Fruit fly (Drosophila melanogaster) whole organism, pupa: ENCODE data around the gene O-fut2.

Experiments
- CG10348 ChIP-seq: fragments of 200-800 bp; sonication (Bioruptor generic); IDR thresholded peaks from 2 replicates; pipeline ENCODE4 v1.3.6; 2022; ENCODE audit warnings: missing biosample characterization, missing genetic modification characterization
- CG12605 ChIP-seq: fragments of 200-800 bp; sonication (Bioruptor generic); IDR thresholded peaks from 2 replicates; pipeline ENCODE4 v1.3.6; 2022; ENCODE audit warnings: missing biosample characterization, missing genetic modification characterization
- CG13204 ChIP-seq: fragments of 200-800 bp; sonication (Bioruptor generic); optimal IDR thresholded peaks from 2 replicates; lab custom pipeline; 2018; ENCODE audit warnings: missing biosample characterization, mild to moderate bottlenecking, missing genetic modification characterization, moderate library complexity
- CG14655 ChIP-seq: fragments of 200-800 bp; sonication (Bioruptor generic); optimal IDR thresholded peaks from 3 replicates; lab custom pipeline; 2017; ENCODE audit warnings: mild to moderate bottlenecking, missing biosample characterization, missing genetic modification reagents, missing genetic modification characterization
- CG15710 ChIP-seq: fragments of 200-800 bp; sonication (Bioruptor generic); optimal IDR thresholded peaks from 2 replicates; lab custom pipeline; 2018; ENCODE audit warnings: missing biosample characterization, mild to moderate bottlenecking, missing genetic modification characterization, moderate library complexity
- CG17806 ChIP-seq: fragments of 200-800 bp; sonication (Bioruptor generic); optimal IDR thresholded peaks from 2 replicates; lab custom pipeline; 2018; ENCODE audit warnings: missing biosample characterization, mild to moderate bottlenecking, missing genetic modification characterization, moderate library complexity
- CG32121 ChIP-seq: fragments of 200-800 bp; sonication (Bioruptor generic); IDR thresholded peaks from 2 replicates; pipeline ENCODE4 v1.3.6; 2022; ENCODE audit warnings: missing biosample characterization, missing genetic modification characterization
- CG34367 ChIP-seq: fragments of 200-800 bp; sonication (Bioruptor generic); optimal IDR thresholded peaks from 2 replicates; lab custom pipeline; 2018; ENCODE audit warnings: missing biosample characterization, mild to moderate bottlenecking, missing genetic modification characterization
- CG4496 ChIP-seq: fragments of 200-800 bp; sonication (Bioruptor generic); IDR thresholded peaks from 3 replicates; pipeline ENCODE4 v1.3.6; 2022; ENCODE audit warnings: missing biosample characterization, missing genetic modification characterization
- CG8159 ChIP-seq: fragments of 200-800 bp; sonication (Bioruptor generic); optimal IDR thresholded peaks from 3 replicates; lab custom pipeline; 2018; ENCODE audit warnings: missing biosample characterization, mild to moderate bottlenecking, missing genetic modification characterization, moderate library complexity
- CG8301 ChIP-seq: fragments of 200-800 bp; sonication (Bioruptor generic); optimal IDR thresholded peaks from 2 replicates; lab custom pipeline; 2018; ENCODE audit warnings: missing biosample characterization, mild to moderate bottlenecking, missing genetic modification characterization
- CG9948 ChIP-seq: fragments of 200-800 bp; sonication (Bioruptor generic); optimal IDR thresholded peaks from 2 replicates; lab custom pipeline; 2018; ENCODE audit warnings: missing biosample characterization, mild to moderate bottlenecking, missing genetic modification characterization, moderate library complexity
- D1 ChIP-seq: fragments of 200-800 bp; sonication (Bioruptor generic); optimal IDR thresholded peaks from 2 replicates; lab custom pipeline; 2018; ENCODE audit warnings: missing biosample characterization, mild to moderate bottlenecking, missing genetic modification characterization, moderate library complexity
- EcR ChIP-seq: fragments of 200-800 bp; sonication (Bioruptor generic); optimal IDR thresholded peaks from 3 replicates; lab custom pipeline; 2019; ENCODE audit warnings: missing biosample characterization, missing genetic modification characterization, mild to moderate bottlenecking, moderate library complexity, missing genetic modification reagents
- Ets98B ChIP-seq: fragments of 200-800 bp; sonication (Bioruptor generic); IDR thresholded peaks from 2 replicates; pipeline ENCODE4 v1.3.6; 2022; ENCODE audit warnings: missing biosample characterization, missing genetic modification characterization
- Pif1A ChIP-seq: fragments of 200-800 bp; sonication (Bioruptor generic); optimal IDR thresholded peaks from 3 replicates; lab custom pipeline; 2016; ENCODE audit warnings: missing biosample characterization, missing genetic modification characterization
- Pif1B ChIP-seq: fragments of 200-800 bp; sonication (Bioruptor generic); optimal IDR thresholded peaks from 3 replicates; lab custom pipeline; 2016; ENCODE audit warnings: missing biosample characterization, missing genetic modification characterization
- Snoo ChIP-seq: fragments of 200-800 bp; sonication (Bioruptor generic); optimal IDR thresholded peaks from 3 replicates; lab custom pipeline; 2017; ENCODE audit warnings: missing biosample characterization, mild to moderate bottlenecking, missing genetic modification characterization, inconsistent platforms
- fd96Ca ChIP-seq: fragments of 200-800 bp; sonication (Bioruptor generic); IDR thresholded peaks from 3 replicates; pipeline ENCODE4 v1.3.6; 2022; ENCODE audit warnings: missing biosample characterization, missing genetic modification characterization
- gl ChIP-seq: fragments of 200-800 bp; sonication (Bioruptor generic); optimal IDR thresholded peaks from 2 replicates; lab custom pipeline; 2018; ENCODE audit warnings: missing biosample characterization, mild to moderate bottlenecking, missing genetic modification characterization
- rn ChIP-seq: fragments of 200-800 bp; sonication (Bioruptor generic); IDR thresholded peaks from 2 replicates; pipeline ENCODE4 v1.3.6; 2022; ENCODE audit warnings: missing biosample characterization, missing genetic modification characterization

O-fut2 gene

DNA sequence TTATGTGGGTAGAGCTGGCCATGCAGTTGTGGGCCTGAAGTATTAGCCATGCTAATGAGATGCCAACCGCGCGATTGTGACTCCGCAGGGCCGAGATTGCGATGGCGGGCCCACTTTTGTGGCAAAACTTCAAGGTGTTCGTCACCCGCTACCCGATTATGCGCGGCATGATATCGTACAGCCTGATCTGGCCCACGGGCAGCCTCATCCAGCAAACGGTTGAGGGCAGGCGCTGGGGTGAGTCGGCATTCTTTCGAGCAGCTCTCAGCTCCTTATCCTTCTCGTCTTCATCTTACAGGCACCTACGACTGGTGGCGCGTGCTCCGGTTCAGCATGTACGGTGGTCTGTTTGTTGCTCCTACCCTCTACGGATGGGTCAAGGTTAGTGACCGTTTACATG lies 3.9 kb upstream of the O-fut2 start, which contains the start of gene CG32808:
Gene CG32808 (minus strand): TSS at position 101 of the 400 bp plus-strand sequence.
- no peak for TF ChIP-seq CG14655 (GFP tag; lab: Kevin White, UChicago)
- TF ChIP-seq Snoo (tag; lab: Kevin White, UChicago): no peak
- TF ChIP-seq gl (tag; lab: Kevin White, UChicago): no peak
- TF ChIP-seq CG9948: no peak
- no peak for TF ChIP-seq CG8301 (tag; lab: Kevin White, UChicago)
- no peak for TF ChIP-seq CG17806
- TF ChIP-seq CG8159 (tag; lab: Kevin White, UChicago): no peak
- no peak for TF ChIP-seq CG32121
- no peak for TF ChIP-seq Pif1A (GFP tag; lab: Kevin White, UChicago)
- TF ChIP-seq Pif1B: no peak
- TF ChIP-seq rn: no peak
- TF ChIP-seq CG15710: no peak
- no peak for TF ChIP-seq EcR (GFP tag; lab: Kevin White, UChicago)

DNA sequence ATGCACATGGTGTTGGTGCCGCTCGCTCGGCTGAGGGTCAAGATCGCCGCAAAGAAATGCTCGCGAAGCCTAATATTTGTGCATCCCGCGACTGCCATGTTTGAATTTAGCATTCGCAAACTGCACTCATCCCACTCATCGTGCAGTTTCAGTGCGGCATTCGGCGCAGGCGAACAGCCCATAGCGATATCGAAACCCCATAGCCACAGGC lies 1.5 kb upstream of the O-fut2 start, which contains the start of gene CG14778:
Gene CG14778 (plus strand): TSS at position 112 of the 211 bp plus-strand sequence.
- no peak for TF ChIP-seq EcR (GFP tag; lab: Kevin White, UChicago)
- TF ChIP-seq CG12605 (GFP tag; lab: Robert Waterston, UW): no peak
- TF ChIP-seq CG17806: no peak
- TF ChIP-seq Pif1A (GFP tag; lab: Kevin White, UChicago): no peak
- TF ChIP-seq CG8301 (tag; lab: Kevin White, UChicago): no peak
- TF ChIP-seq Pif1B: no peak
- no peak for TF ChIP-seq CG8159 (tag; lab: Kevin White, UChicago)
- TF ChIP-seq CG13204 (GFP tag; lab: Kevin White, UChicago): no peak
- no peak for TF ChIP-seq gl (tag; lab: Kevin White, UChicago)
- no peak for TF ChIP-seq CG15710
- TF ChIP-seq CG4496: no peak
- TF ChIP-seq CG32121: no peak
- TF ChIP-seq CG14655 (GFP tag; lab: Kevin White, UChicago): no peak
- no peak for TF ChIP-seq Ets98B (GFP tag; lab: Robert Waterston, UW)
- TF ChIP-seq fd96Ca (GFP tag; lab: Robert Waterston, UW): no peak
- TF ChIP-seq CG10348 (GFP tag; lab: Robert Waterston, UW): no peak
- no peak for TF ChIP-seq CG9948
- TF ChIP-seq, all 21 proteins: peak for 0

- no peak for TF ChIP-seq CG14655 (GFP tag; lab: Kevin White, UChicago)
- TF ChIP-seq Pif1B: no peak
- TF ChIP-seq CG13204 (GFP tag; lab: Kevin White, UChicago): peak; percentile 35
- TF ChIP-seq CG4496: peak; percentile 50; the same call in 1 of the 3 replicates
Measured at dm6 chrX:1466505-1467381, 947 bp upstream of the O-fut2 start.

- TF ChIP-seq CG14655 (GFP tag; lab: Kevin White, UChicago): no peak
Measured at dm6 chrX:1464033-1464432, 1.8 kb downstream of the O-fut2 start, which contains the start of gene Ns3. Gene Ns3, minus strand, starts transcription at chrX:1464220.

DNA sequence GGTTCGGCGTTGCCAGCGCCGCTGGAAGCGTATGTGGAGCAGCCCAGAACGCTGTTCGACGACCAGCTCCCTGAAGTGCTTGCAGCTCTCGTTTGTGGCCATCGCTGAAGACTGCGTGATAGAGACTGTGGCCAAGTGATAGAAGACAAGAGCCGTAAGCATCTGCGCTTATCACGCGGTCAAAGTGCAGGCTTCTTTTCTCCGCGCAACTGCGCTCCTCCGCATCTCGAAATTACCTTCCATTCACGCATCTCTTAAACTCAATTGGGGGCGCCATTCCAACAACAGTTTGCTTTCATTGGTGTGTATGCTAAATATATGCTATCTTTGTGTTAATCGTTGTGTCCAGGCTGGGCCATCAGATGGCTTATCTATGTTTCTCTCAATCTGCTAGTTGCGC lies 4.3 kb downstream of the O-fut2 start, which contains the start of gene CG14787:
Gene CG14787 (minus strand): TSS at position 133 of the 400 bp plus-strand sequence.
- TF ChIP-seq gl (tag; lab: Kevin White, UChicago): peak; percentile 31
- no peak for TF ChIP-seq Pif1B
- TF ChIP-seq CG4496: peak; percentile 52; the same call in 1 of the 3 replicates

DNA sequence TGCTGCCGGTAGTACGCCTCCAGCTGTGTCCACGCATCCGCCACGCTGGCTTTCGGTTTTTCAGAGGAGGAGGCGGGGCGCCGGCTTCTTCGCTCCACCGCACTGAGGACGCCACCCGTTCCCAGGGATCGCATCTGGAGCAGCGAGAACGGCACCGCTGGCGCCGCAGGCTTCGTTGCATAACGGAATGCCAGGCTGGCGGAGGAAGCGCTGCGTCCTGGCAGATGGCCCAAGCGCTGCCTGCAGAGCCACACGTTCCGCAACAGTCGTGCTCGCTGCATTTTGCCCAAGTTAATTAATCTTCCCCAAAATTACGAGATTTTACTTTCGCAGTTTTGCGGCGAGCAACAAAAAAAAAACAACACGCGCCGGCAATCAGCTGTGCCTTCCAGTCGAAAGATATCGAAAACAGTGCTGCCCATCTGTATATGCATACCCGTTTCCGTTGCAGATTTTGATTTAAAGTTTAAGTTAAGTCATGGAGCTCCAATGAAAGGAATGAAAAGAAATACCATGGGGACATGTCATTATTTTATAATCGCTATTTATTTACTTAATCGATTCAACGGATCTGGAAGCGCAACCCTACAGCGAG lies 5.4 kb downstream of the O-fut2 start, which contains the start of gene Lrpprc2:
Gene Lrpprc2 (minus strand): TSS at position 340 of the 595 bp plus-strand sequence.
- TF ChIP-seq CG10348 (GFP tag; lab: Robert Waterston, UW): no peak
- TF ChIP-seq rn: no peak
- TF ChIP-seq CG9948: no peak
- TF ChIP-seq CG14655 (GFP tag; lab: Kevin White, UChicago): no peak
- TF ChIP-seq CG34367 (tag; lab: Kevin White, UChicago): no peak
- no peak for TF ChIP-seq CG8159 (tag; lab: Kevin White, UChicago)
- no peak for TF ChIP-seq CG32121
- no peak for TF ChIP-seq fd96Ca (GFP tag; lab: Robert Waterston, UW)
- TF ChIP-seq Snoo (tag; lab: Kevin White, UChicago): no peak
- TF ChIP-seq CG8301 (tag; lab: Kevin White, UChicago): no peak
- no peak for TF ChIP-seq Pif1B
- no peak for TF ChIP-seq EcR (GFP tag; lab: Kevin White, UChicago)
- no peak for TF ChIP-seq Ets98B (GFP tag; lab: Robert Waterston, UW)
- TF ChIP-seq CG17806: no peak
- TF ChIP-seq gl (tag; lab: Kevin White, UChicago): no peak
- TF ChIP-seq CG12605 (GFP tag; lab: Robert Waterston, UW): no peak
- TF ChIP-seq CG15710: no peak

- TF ChIP-seq CG12605 (GFP tag; lab: Robert Waterston, UW) (no peak), CG10348 (GFP tag; lab: Robert Waterston, UW) (no peak), CG4496 (no peak), D1 (no peak), CG17806 (no peak), EcR (GFP tag; lab: Kevin White, UChicago) (no peak), gl (tag; lab: Kevin White, UChicago) (no peak), CG14655 (GFP tag; lab: Kevin White, UChicago) (no peak), CG15710 (no peak), fd96Ca (GFP tag; lab: Robert Waterston, UW) (no peak)
Measured at dm6 chrX:1456954-1457353, 8.8 kb downstream of the O-fut2 start, which contains the start of gene CG14785. Gene CG14785, minus strand, starts transcription at chrX:1457054.
